Worm (Caenorhabditis elegans) whole organism, L3 larva: Measurements from ENCODE around the gene fbxc-27.

Source experiments
- R02D3.7 ChIP-seq: fragments of 150-350 bp; optimal IDR thresholded peaks from 2 replicates; lab custom pipeline; 2014; ENCODE audit warnings: missing biosample characterization, missing genetic modification characterization
- ZK546.5 ChIP-seq: sonication (generic microtip); optimal IDR thresholded peaks from 2 replicates; lab custom pipeline; 2017; ENCODE audit warnings: missing biosample characterization, missing genetic modification characterization
- aly-2 ChIP-seq: fragments of 150-350 bp; optimal IDR thresholded peaks from 2 replicates; lab custom pipeline; 2014; ENCODE audit warnings: missing biosample characterization, missing genetic modification characterization
- ama-1 ChIP-seq: fragments of 150-350 bp; optimal IDR thresholded peaks from 2 replicates; lab custom pipeline; 2018
- ceh-16 ChIP-seq: sonication (generic microtip); optimal IDR thresholded peaks from 2 replicates; lab custom pipeline; 2017; ENCODE audit warnings: missing biosample characterization, missing genetic modification characterization
- ceh-28 ChIP-seq: fragments of 150-350 bp; optimal IDR thresholded peaks from 2 replicates; lab custom pipeline; 2014; ENCODE audit warnings: missing biosample characterization, missing genetic modification reagents, missing genetic modification characterization
- ceh-82 ChIP-seq: fragments of 150-350 bp; optimal IDR thresholded peaks from 2 replicates; lab custom pipeline; 2014; ENCODE audit warnings: missing biosample characterization, missing genetic modification characterization
- ceh-9 ChIP-seq: sonication (generic microtip); optimal IDR thresholded peaks from 2 replicates; lab custom pipeline; 2018; ENCODE audit warnings: missing biosample characterization, missing genetic modification characterization
- daf-12 ChIP-seq: fragments of 150-350 bp; optimal IDR thresholded peaks from 2 replicates; lab custom pipeline; 2014; ENCODE audit warnings: missing biosample characterization, missing genetic modification reagents, missing genetic modification characterization
- egl-27 ChIP-seq: sonication (generic microtip); optimal IDR thresholded peaks from 4 replicates; lab custom pipeline; 2017; ENCODE audit warnings: missing biosample characterization, missing genetic modification reagents, missing genetic modification characterization
- egl-5 ChIP-seq: fragments of 150-350 bp; optimal IDR thresholded peaks from 2 replicates; lab custom pipeline; 2017; ENCODE audit warnings: missing biosample characterization, missing genetic modification reagents, missing genetic modification characterization, inconsistent platforms
- elt-1 ChIP-seq: fragments of 150-350 bp; optimal IDR thresholded peaks from 2 replicates; lab custom pipeline; 2014; ENCODE audit warnings: missing biosample characterization, missing genetic modification characterization
- elt-2 ChIP-seq: sonication (generic microtip); optimal IDR thresholded peaks from 2 replicates; lab custom pipeline; 2016; ENCODE audit warnings: missing genetic modification reagents, mild to moderate bottlenecking, missing genetic modification characterization, missing compliant biosample characterization
- elt-3 ChIP-seq, 3 experiments: fragments of 150-350 bp in 1 of 3; sonication (generic microtip) in 2 of 3; optimal IDR thresholded peaks; 2 replicates in 2 of 3; 4 replicates in 1 of 3; lab custom pipeline; 2014 to 2017; ENCODE audit warnings: missing biosample characterization in 3 of 3, missing genetic modification characterization in 3 of 3
- eor-1 ChIP-seq, 2 experiments: fragments of 150-350 bp; optimal IDR thresholded peaks; 2 replicates each; lab custom pipeline; 2014 to 2018; ENCODE audit warnings: missing biosample characterization in 2 of 2, missing genetic modification characterization in 2 of 2
- fkh-2 ChIP-seq: fragments of 150-350 bp; optimal IDR thresholded peaks from 2 replicates; lab custom pipeline; 2014; ENCODE audit warnings: missing biosample characterization, missing genetic modification reagents, missing genetic modification characterization
- fos-1 ChIP-seq: fragments of 150-350 bp; optimal IDR thresholded peaks from 2 replicates; lab custom pipeline; 2014; ENCODE audit warnings: missing biosample characterization, missing genetic modification characterization
- hmg-11 ChIP-seq: sonication (generic microtip); optimal IDR thresholded peaks from 2 replicates; lab custom pipeline; 2016; ENCODE audit warnings: missing genetic modification characterization, missing compliant biosample characterization
- jun-1 ChIP-seq: fragments of 150-350 bp; optimal IDR thresholded peaks from 2 replicates; lab custom pipeline; 2014; ENCODE audit warnings: missing biosample characterization, missing genetic modification reagents, missing genetic modification characterization
- lin-15B ChIP-seq: fragments of 150-350 bp; optimal IDR thresholded peaks from 2 replicates; lab custom pipeline; 2014; ENCODE audit warnings: missing biosample characterization, missing genetic modification characterization
- lin-39 ChIP-seq: fragments of 150-350 bp; optimal IDR thresholded peaks from 2 replicates; lab custom pipeline; 2018; ENCODE audit warnings: missing biosample characterization, missing genetic modification reagents, missing genetic modification characterization
- lsy-12 ChIP-seq: sonication (generic microtip); optimal IDR thresholded peaks from 2 replicates; lab custom pipeline; 2016; ENCODE audit warnings: mild to moderate bottlenecking, missing genetic modification characterization, missing compliant biosample characterization
- mdl-1 ChIP-seq: fragments of 150-350 bp; optimal IDR thresholded peaks from 2 replicates; lab custom pipeline; 2014; ENCODE audit warnings: missing biosample characterization, missing genetic modification characterization
- mml-1 ChIP-seq: fragments of 150-350 bp; sonication (generic microtip); optimal IDR thresholded peaks from 3 replicates; lab custom pipeline; 2014; ENCODE audit warnings: missing biosample characterization, missing genetic modification characterization
- nfya-1 ChIP-seq: sonication (generic microtip); optimal IDR thresholded peaks from 2 replicates; lab custom pipeline; 2017; ENCODE audit warnings: missing genetic modification characterization, mild to moderate bottlenecking, missing compliant biosample characterization, antibody characterized with exemption, moderate library complexity; ENCODE audit not compliant: insufficient read depth
- nhr-11 ChIP-seq: fragments of 150-350 bp; optimal IDR thresholded peaks from 2 replicates; lab custom pipeline; 2014; ENCODE audit warnings: missing biosample characterization, missing genetic modification characterization
- nhr-23 ChIP-seq: fragments of 150-350 bp; optimal IDR thresholded peaks from 2 replicates; lab custom pipeline; 2014; ENCODE audit warnings: missing biosample characterization, missing genetic modification reagents, missing genetic modification characterization
- nhr-237 ChIP-seq: fragments of 150-350 bp; optimal IDR thresholded peaks from 2 replicates; lab custom pipeline; 2014; ENCODE audit warnings: missing biosample characterization, missing genetic modification characterization
- nhr-25 ChIP-seq: sonication (generic microtip); optimal IDR thresholded peaks from 2 replicates; lab custom pipeline; 2017; ENCODE audit warnings: missing biosample characterization, missing genetic modification characterization
- nhr-28 ChIP-seq: fragments of 150-350 bp; optimal IDR thresholded peaks from 2 replicates; lab custom pipeline; 2014; ENCODE audit warnings: missing biosample characterization, missing genetic modification characterization
- nhr-43 ChIP-seq: sonication (generic microtip); optimal IDR thresholded peaks from 2 replicates; lab custom pipeline; 2016; ENCODE audit warnings: mild to moderate bottlenecking, missing genetic modification characterization, missing compliant biosample characterization; ENCODE audit not compliant: poor library complexity, severe bottlenecking
- nhr-67 ChIP-seq: fragments of 150-350 bp; optimal IDR thresholded peaks from 2 replicates; lab custom pipeline; 2014; ENCODE audit warnings: missing biosample characterization, missing genetic modification characterization
- nhr-76 ChIP-seq: fragments of 150-350 bp; sonication (generic microtip); optimal IDR thresholded peaks from 5 replicates; lab custom pipeline; 2014; ENCODE audit warnings: missing biosample characterization, missing genetic modification characterization
- nhr-77 ChIP-seq: fragments of 150-350 bp; optimal IDR thresholded peaks from 2 replicates; lab custom pipeline; 2014; ENCODE audit warnings: missing biosample characterization, missing genetic modification characterization
- pha-4 ChIP-seq: fragments of 150-350 bp; optimal IDR thresholded peaks from 2 replicates; lab custom pipeline; 2014; ENCODE audit warnings: missing biosample characterization, missing genetic modification reagents, missing genetic modification characterization
- pqm-1 ChIP-seq: fragments of 150-350 bp; optimal IDR thresholded peaks from 2 replicates; lab custom pipeline; 2017; ENCODE audit warnings: missing biosample characterization, missing genetic modification characterization, inconsistent platforms
- skn-1 ChIP-seq: fragments of 150-350 bp; optimal IDR thresholded peaks from 2 replicates; lab custom pipeline; 2014; ENCODE audit warnings: missing biosample characterization, missing genetic modification characterization
- snpc-4 ChIP-seq: fragments of 150-350 bp; optimal IDR thresholded peaks from 2 replicates; lab custom pipeline; 2014; ENCODE audit warnings: missing biosample characterization, missing genetic modification characterization
- tbx-2 ChIP-seq: sonication (generic microtip); optimal IDR thresholded peaks from 2 replicates; lab custom pipeline; 2016; ENCODE audit warnings: mild to moderate bottlenecking, missing genetic modification characterization, missing compliant biosample characterization
- unc-39 ChIP-seq: sonication (generic microtip); optimal IDR thresholded peaks from 4 replicates; lab custom pipeline; 2017; ENCODE audit warnings: missing biosample characterization, missing genetic modification characterization
- zag-1 ChIP-seq: fragments of 150-350 bp; optimal IDR thresholded peaks from 2 replicates; lab custom pipeline; 2014; ENCODE audit warnings: missing biosample characterization, missing genetic modification characterization
- ztf-11 ChIP-seq: fragments of 150-350 bp; optimal IDR thresholded peaks from 2 replicates; lab custom pipeline; 2014; ENCODE audit warnings: missing biosample characterization, missing genetic modification characterization
- ztf-4 ChIP-seq: fragments of 150-350 bp; optimal IDR thresholded peaks from 2 replicates; lab custom pipeline; 2014; ENCODE audit warnings: missing biosample characterization, missing genetic modification characterization

fbxc-27 gene

DNA sequence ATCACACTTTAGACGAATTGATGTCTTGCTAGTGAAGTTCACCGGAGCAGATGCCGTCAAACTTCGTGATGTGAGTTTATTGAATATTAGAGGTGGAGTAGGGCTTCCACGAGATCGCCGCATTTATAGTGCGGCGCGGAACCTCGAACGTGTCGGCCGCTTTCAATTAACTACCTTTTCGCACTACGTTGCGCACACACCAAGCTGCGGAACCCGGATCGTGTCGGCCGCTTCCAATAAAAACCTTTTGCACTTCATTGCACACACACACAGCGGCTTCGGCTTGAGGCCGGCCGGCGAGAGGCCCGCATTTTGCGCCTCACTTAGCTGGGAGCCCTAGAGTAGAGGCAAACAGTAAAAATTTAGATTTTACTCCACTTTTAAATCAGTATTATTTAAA, 4.2 kb upstream of the fbxc-27 start:
- TF ChIP-seq ceh-9 (tag; lab: Kevin White, UChicago) (no peak), snpc-4 (tag; lab: Kevin White, UChicago) (peak; percentile 13)

DNA sequence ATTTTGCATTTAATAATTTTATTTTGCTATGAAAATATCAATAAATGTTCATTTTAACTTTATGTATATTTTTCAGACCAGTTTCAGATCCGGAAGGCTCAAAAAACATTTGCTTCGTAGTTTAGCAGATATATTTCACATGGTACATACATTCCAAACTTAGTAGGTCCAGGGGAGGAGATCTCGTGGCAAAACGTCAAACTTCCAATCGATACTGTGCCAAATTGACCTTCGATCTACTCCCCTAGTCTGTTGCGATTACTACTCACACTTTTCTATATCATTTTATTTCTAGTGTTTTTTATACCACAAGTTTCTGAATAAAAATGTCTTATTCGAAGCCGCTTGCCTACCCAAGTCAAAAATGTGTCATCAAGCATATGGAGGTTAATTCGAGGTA, 2.1 kb downstream of the fbxc-27 start, which contains the start of gene fbxc-31:
fbxc-31 (plus strand) TSS at position 301 of the 400 bp plus-strand sequence.
- TF ChIP-seq ztf-4: no peak
- TF ChIP-seq unc-39: no peak
- no peak for TF ChIP-seq aly-2 (tag; lab: Kevin White, UChicago)
- no peak for TF ChIP-seq mdl-1
- no peak for TF ChIP-seq nhr-23 (tag; lab: Kevin White, UChicago)
- no peak for TF ChIP-seq nhr-28 (tag; lab: Kevin White, UChicago)
- no peak for TF ChIP-seq elt-2
- no peak for TF ChIP-seq ceh-82 (tag; lab: Kevin White, UChicago)
- TF ChIP-seq, all 47 proteins: peak for 0

DNA sequence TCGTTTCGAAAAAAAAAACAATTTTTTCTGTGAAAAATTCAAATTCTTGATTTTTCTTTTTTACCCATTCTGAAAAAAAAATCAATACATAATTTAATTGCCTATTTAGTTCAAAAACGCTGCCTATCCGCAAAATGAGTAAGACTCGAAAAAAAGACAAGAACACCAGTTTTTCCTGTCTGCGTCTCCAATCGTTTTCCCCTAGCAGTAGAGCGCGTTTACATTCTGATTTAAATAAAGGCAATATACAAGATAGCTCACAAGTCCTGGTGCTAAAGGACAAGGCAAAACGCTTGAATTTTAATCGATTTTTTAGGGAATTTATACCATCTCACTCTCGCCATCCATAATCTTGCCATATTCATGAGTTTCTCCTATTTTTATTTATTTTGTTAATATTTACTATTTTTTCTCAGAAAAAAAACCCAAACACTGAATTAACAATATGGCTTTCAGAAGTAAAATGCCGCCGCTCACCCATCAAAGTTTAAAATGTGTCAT, 3.7 kb downstream of the fbxc-27 start, which contains the start of gene fbxc-33:
fbxc-33 (plus strand) TSS at position 451 of the 501 bp plus-strand sequence.
- TF ChIP-seq nhr-237 (tag; lab: Kevin White, UChicago) (no peak), snpc-4 (tag; lab: Kevin White, UChicago) (peak; percentile 36), mdl-1 (no peak), elt-2 (peak; percentile 41), lsy-12 (tag; lab: Kevin White, UChicago) (no peak), nhr-76 (tag; lab: Kevin White, UChicago) (no peak), daf-12 (tag; lab: Kevin White, UChicago) (no peak), nfya-1 (no peak), egl-5 (tag; lab: Kevin White, UChicago) (no peak), tbx-2 (tag; lab: Kevin White, UChicago) (no peak), lin-15B (tag; lab: Kevin White, UChicago) (peak; percentile 65), nhr-25 (tag; lab: Kevin White, UChicago) (no peak), pha-4 (no peak), ceh-28 (no peak), nhr-11 (tag; lab: Kevin White, UChicago) (no peak), ceh-16 (tag; lab: Kevin White, UChicago) (no peak), hmg-11 (no peak)

DNA sequence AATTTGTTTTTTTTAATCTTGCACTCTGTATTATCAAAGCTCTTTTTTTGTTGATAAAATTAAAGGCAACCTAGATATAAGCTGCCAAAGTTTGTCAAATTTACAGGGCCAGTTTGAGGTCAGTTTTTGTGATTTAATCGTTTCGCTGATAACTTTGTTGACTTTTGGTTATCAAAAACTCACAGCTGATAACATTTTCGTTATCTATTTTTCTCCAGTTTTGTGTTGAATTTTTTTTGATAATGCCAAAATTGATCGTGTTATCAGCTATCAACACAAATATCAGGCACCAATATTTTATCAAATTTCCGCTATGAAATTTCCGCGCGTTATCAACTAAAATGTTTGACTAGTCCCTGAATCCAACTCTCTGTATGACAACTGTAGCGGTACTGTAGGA, 5.6 kb downstream of the fbxc-27 start:
- TF ChIP-seq mdl-1: no peak
- TF ChIP-seq unc-39: no peak
- TF ChIP-seq nhr-43: no peak
- TF ChIP-seq elt-2: peak; percentile 100
- TF ChIP-seq nhr-11 (tag; lab: Kevin White, UChicago): no peak
- peak; percentile 73 for TF ChIP-seq egl-27 (tag; lab: Kevin White, UChicago)
- no peak for TF ChIP-seq skn-1 (tag; lab: Kevin White, UChicago)
- TF ChIP-seq elt-3 (tag; optimal IDR thresholded peaks at IDR 0.05; lab: Kevin White, UChicago): no peak
- no peak for TF ChIP-seq ceh-28
- TF ChIP-seq snpc-4 (tag; lab: Kevin White, UChicago): no peak
- TF ChIP-seq nhr-67 (tag; lab: Kevin White, UChicago): no peak
- no peak for TF ChIP-seq ztf-4
- no peak for TF ChIP-seq tbx-2 (tag; lab: Kevin White, UChicago)
- no peak for TF ChIP-seq mml-1 (tag; lab: Kevin White, UChicago)
- TF ChIP-seq ZK546.5 (tag; lab: Kevin White, UChicago): no peak
- TF ChIP-seq aly-2 (tag; lab: Kevin White, UChicago): no peak
- no peak for TF ChIP-seq ama-1
- no peak for TF ChIP-seq elt-1 (tag; lab: Kevin White, UChicago)
- no peak for TF ChIP-seq lin-39 (tag; lab: Kevin White, UChicago)
- peak; percentile 49 for TF ChIP-seq fos-1 (tag; lab: Kevin White, UChicago)
- TF ChIP-seq fkh-2 (tag; lab: Kevin White, UChicago): no peak
- no peak for TF ChIP-seq nhr-28 (tag; lab: Kevin White, UChicago)
- TF ChIP-seq zag-1 (tag; lab: Kevin White, UChicago): no peak
- no peak for TF ChIP-seq hmg-11
- TF ChIP-seq nhr-25 (tag; lab: Kevin White, UChicago): no peak
- TF ChIP-seq nhr-77 (tag; lab: Kevin White, UChicago): no peak
- peak; percentile 98 for TF ChIP-seq jun-1
- no peak for TF ChIP-seq nhr-23 (tag; lab: Kevin White, UChicago)
- peak; percentile 95 for TF ChIP-seq pha-4
- TF ChIP-seq ztf-11 (tag; lab: Kevin White, UChicago): no peak
- no peak for TF ChIP-seq egl-5 (tag; lab: Kevin White, UChicago)
- TF ChIP-seq daf-12 (tag; lab: Kevin White, UChicago): no peak
- TF ChIP-seq R02D3.7 (tag; lab: Kevin White, UChicago): no peak
- TF ChIP-seq pqm-1: peak; percentile 99
- no peak for TF ChIP-seq nhr-76 (tag; lab: Kevin White, UChicago)
- TF ChIP-seq eor-1 (tag; optimal IDR thresholded peaks at IDR 0.05; lab: Kevin White, UChicago): no peak
- no peak for TF ChIP-seq ceh-82 (tag; lab: Kevin White, UChicago)
- TF ChIP-seq lin-15B (tag; lab: Kevin White, UChicago): no peak
- no peak for TF ChIP-seq ceh-16 (tag; lab: Kevin White, UChicago)
